Fruit fly (Drosophila melanogaster): ENCODE data around the gene rept.

The rept gene

dm6 chr3L:19264141-19264487 lies 9.0 kb downstream of the rept start, which contains the start of gene Max (continued):
- TF ChIP-seq CG10565 (GFP tag; optimal IDR thresholded peaks at IDR 0.05) (no peak), CG18262 (tag; optimal IDR thresholded peaks at IDR 0.05) (peak; percentile 72), wdn (GFP tag; IDR thresholded peaks at IDR 0.05) (no peak), CG12299 (tag; optimal IDR thresholded peaks at IDR 0.05) (peak; percentile 61), hth (optimal IDR thresholded peaks at IDR 0.05) (no peak), CG7839 (tag; optimal IDR thresholded peaks at IDR 0.05) (peak; percentile 72), ash1 (GFP tag; optimal IDR thresholded peaks at IDR 0.05) (no peak), fru (optimal IDR thresholded peaks at IDR 0.05) (no peak), CG6175 (GFP tag; IDR thresholded peaks at IDR 0.05) (no peak; the same call in 2 of the 3 replicates), Med (GFP tag) (peak; percentile 81), phol (tag; optimal IDR thresholded peaks at IDR 0.05) (peak; percentile 83), CG16779 (GFP tag; IDR thresholded peaks at IDR 0.05) (no peak), org-1 (GFP tag; optimal IDR thresholded peaks at IDR 0.05) (peak; percentile 7), CG10543 (GFP tag; optimal IDR thresholded peaks at IDR 0.05) (peak; percentile 71), CG12155 (GFP tag; optimal IDR thresholded peaks at IDR 0.05) (peak; percentile 64), Max (GFP tag; optimal IDR thresholded peaks at IDR 0.05) (peak; percentile 92), Dbx (GFP tag; IDR thresholded peaks at IDR 0.05) (peak; percentile 70; the same call in 2 of the 3 replicates), ftz-f1 (GFP tag; optimal IDR thresholded peaks at IDR 0.05) (peak; percentile 12), CG30403 (GFP tag; optimal IDR thresholded peaks at IDR 0.05) (peak; percentile 66), trh (GFP tag; optimal IDR thresholded peaks at IDR 0.05) (no peak), nmo (GFP tag; optimal IDR thresholded peaks at IDR 0.05) (peak; percentile 82), CG18476 (GFP tag; optimal IDR thresholded peaks at IDR 0.05) (no peak), CG10959 (GFP tag; IDR thresholded peaks at IDR 0.05) (no peak), GATAe (GFP tag; conservative IDR thresholded peaks at IDR 0.05) (no peak), CG4404 (GFP tag; IDR thresholded peaks at IDR 0.05) (no peak; the same call in 1 of the 2 replicates), CG3163 (GFP tag; optimal IDR thresholded peaks at IDR 0.05) (no peak), Hr39 (optimal IDR thresholded peaks at IDR 0.05) (no peak), Lpt (GFP tag; optimal IDR thresholded peaks at IDR 0.05) (no peak), D19B (GFP tag; optimal IDR thresholded peaks at IDR 0.05) (peak; percentile 29), CG11456 (GFP tag; IDR thresholded peaks at IDR 0.05) (peak; percentile 62; the same call in 2 of the 3 replicates), dmrt11E (tag; optimal IDR thresholded peaks at IDR 0.05) (peak; percentile 63), vnd (GFP tag; IDR thresholded peaks at IDR 0.05; ENCODE audit: partially characterized antibody) (no peak), CoRest (tag; optimal IDR thresholded peaks at IDR 0.05) (peak; percentile 83), shn (GFP tag; optimal IDR thresholded peaks at IDR 0.05) (no peak), hbn (GFP tag; IDR thresholded peaks at IDR 0.05; ENCODE audit: partially characterized antibody) (no peak), aop (GFP tag; IDR thresholded peaks at IDR 0.05) (peak; percentile 18; the same call in 1 of the 2 replicates), CG10209 (GFP tag; optimal IDR thresholded peaks at IDR 0.05) (peak; percentile 62), Ssrp (tag; optimal IDR thresholded peaks at IDR 0.05) (peak; percentile 59), CG1602 (GFP tag; optimal IDR thresholded peaks at IDR 0.05) (peak; percentile 44), CG8944 (GFP tag; optimal IDR thresholded peaks at IDR 0.05) (no peak), CG1792 (GFP tag; optimal IDR thresholded peaks at IDR 0.05) (no peak), nom (GFP tag; optimal IDR thresholded peaks at IDR 0.05) (peak; percentile 32), CG1233 (GFP tag; optimal IDR thresholded peaks at IDR 0.05) (peak; percentile 51), CG8924 (tag; optimal IDR thresholded peaks at IDR 0.05) (peak; percentile 79), gsb (GFP tag; IDR thresholded peaks at IDR 0.05) (no peak), CG13287 (GFP tag; IDR thresholded peaks at IDR 0.05; ENCODE audit: partially characterized antibody) (no peak; the same call in 1 of the 2 replicates), jumu (GFP tag; optimal IDR thresholded peaks at IDR 0.05) (no peak), CG34376 (GFP tag; optimal IDR thresholded peaks at IDR 0.05) (peak; percentile 46), CG3281 (GFP tag; optimal IDR thresholded peaks at IDR 0.05) (peak; percentile 68), pita (GFP tag; optimal IDR thresholded peaks at IDR 0.05) (no peak), mirr (GFP tag; optimal IDR thresholded peaks at IDR 0.05) (peak; percentile 58), CG12219 (GFP tag; optimal IDR thresholded peaks at IDR 0.05) (peak; percentile 44)

Measured in whole organism, embryonic.